Fruit fly (Drosophila melanogaster): ENCODE data around the gene CG6834.

The CG6834 gene

dm6 chr3R:11655873-11656374 lies 32.0 kb downstream of the CG6834 start, which contains the start of gene CG42327 (continued):
- TF ChIP-seq CG17385 (GFP tag; optimal IDR thresholded peaks at IDR 0.05): peak; percentile 91
- peak; percentile 57 for TF ChIP-seq crc (GFP tag; optimal IDR thresholded peaks at IDR 0.05)
- TF ChIP-seq chm (GFP tag; IDR thresholded peaks at IDR 0.05): peak; percentile 98
- TF ChIP-seq CG17802 (tag; optimal IDR thresholded peaks at IDR 0.05): peak; percentile 79
- peak; percentile 94 for TF ChIP-seq Rx (GFP tag; IDR thresholded peaks at IDR 0.05)
- TF ChIP-seq CG13624 (GFP tag; optimal IDR thresholded peaks at IDR 0.05): peak; percentile 52
- peak; percentile 93 for TF ChIP-seq CG17361 (GFP tag; IDR thresholded peaks at IDR 0.05)
- peak; percentile 61 for TF ChIP-seq Usf (GFP tag; optimal IDR thresholded peaks at IDR 0.05)
- peak; percentile 73 for TF ChIP-seq CG9215 (GFP tag; IDR thresholded peaks at IDR 0.05)
- TF ChIP-seq NC2β (GFP tag; optimal IDR thresholded peaks at IDR 0.05): peak; percentile 84
- peak; percentile 48 for TF ChIP-seq CG3838 (GFP tag; optimal IDR thresholded peaks at IDR 0.05)
- peak; percentile 88 for TF ChIP-seq CG6854 (GFP tag; optimal IDR thresholded peaks at IDR 0.05)
- TF ChIP-seq sens (GFP tag): peak; percentile 99
- TF ChIP-seq Nf-YC (tag; optimal IDR thresholded peaks at IDR 0.05): peak; percentile 75
- TF ChIP-seq GATAe (GFP tag; conservative IDR thresholded peaks at IDR 0.05): peak; percentile 45; the same call in 1 of the 2 replicates
- peak; percentile 96 for TF ChIP-seq CG10366 (GFP tag; IDR thresholded peaks at IDR 0.05)
- peak; percentile 94 for TF ChIP-seq lmd (GFP tag; IDR thresholded peaks at IDR 0.05)
- no peak for TF ChIP-seq pfk (GFP tag; optimal IDR thresholded peaks at IDR 0.05)
- TF ChIP-seq Elba2 (GFP tag; optimal IDR thresholded peaks at IDR 0.05): peak; percentile 51
- peak; percentile 96 for TF ChIP-seq gcm (GFP tag; optimal IDR thresholded peaks at IDR 0.05)
- TF ChIP-seq CG5245 (GFP tag; optimal IDR thresholded peaks at IDR 0.05): peak; percentile 88
- TF ChIP-seq CG7357 (GFP tag; IDR thresholded peaks at IDR 0.05): peak; percentile 77; the same call in 2 of the 3 replicates
- peak; percentile 4 for TF ChIP-seq Kr (GFP tag; optimal IDR thresholded peaks at IDR 0.05)
- TF ChIP-seq CG17612 (GFP tag; IDR thresholded peaks at IDR 0.05): peak; percentile 78
- peak; percentile 88 for TF ChIP-seq CG3281 (GFP tag; optimal IDR thresholded peaks at IDR 0.05)
- peak; percentile 86 for TF ChIP-seq gt (GFP tag; IDR thresholded peaks at IDR 0.05)
- peak; percentile 86 for TF ChIP-seq Dbx (GFP tag; IDR thresholded peaks at IDR 0.05)
- peak; percentile 96 for TF ChIP-seq CG17829 (tag; optimal IDR thresholded peaks at IDR 0.05)
- peak; percentile 93 for TF ChIP-seq HHEX (GFP tag; optimal IDR thresholded peaks at IDR 0.05)
- TF ChIP-seq CG8924 (tag; optimal IDR thresholded peaks at IDR 0.05): peak; percentile 95
- TF ChIP-seq Dp (GFP tag; optimal IDR thresholded peaks at IDR 0.05): peak; percentile 2
- peak; percentile 96 for TF ChIP-seq Ptx1 (GFP tag; IDR thresholded peaks at IDR 0.05)
- TF ChIP-seq oc (tag; optimal IDR thresholded peaks at IDR 0.05): peak; percentile 98
- TF ChIP-seq CG12659 (GFP tag; optimal IDR thresholded peaks at IDR 0.05): peak; percentile 95
- TF ChIP-seq CG12155 (GFP tag; optimal IDR thresholded peaks at IDR 0.05): peak; percentile 85
- TF ChIP-seq bab2 (GFP tag; optimal IDR thresholded peaks at IDR 0.05): peak; percentile 80
- peak; percentile 86 for TF ChIP-seq Abd-B (GFP tag; optimal IDR thresholded peaks at IDR 0.05)
- peak; percentile 86 for TF ChIP-seq sqz (GFP tag; optimal IDR thresholded peaks at IDR 0.05)
- TF ChIP-seq CG7963 (GFP tag; IDR thresholded peaks at IDR 0.05; ENCODE audit: partially characterized antibody): no peak
- TF ChIP-seq insv (GFP tag; optimal IDR thresholded peaks at IDR 0.05): peak in 1 of 2 experiments; percentile 44
- TF ChIP-seq C15 (GFP tag; IDR thresholded peaks at IDR 0.05): peak; percentile 86; the same call in 2 of the 3 replicates
- peak; percentile 60 for TF ChIP-seq CG8089 (GFP tag; optimal IDR thresholded peaks at IDR 0.05)
- TF ChIP-seq lab (GFP tag; optimal IDR thresholded peaks at IDR 0.05): peak; percentile 96
- peak; percentile 57 for TF ChIP-seq CTCF (GFP tag; optimal IDR thresholded peaks at IDR 0.05)
- peak; percentile 92 for TF ChIP-seq CG14667 (GFP tag; IDR thresholded peaks at IDR 0.05)
- peak; percentile 80 for TF ChIP-seq CG15011 (GFP tag; optimal IDR thresholded peaks at IDR 0.05)
- peak; percentile 76 for TF ChIP-seq CG31388 (GFP tag; optimal IDR thresholded peaks at IDR 0.05)
- TF ChIP-seq Dek (tag; optimal IDR thresholded peaks at IDR 0.05): peak; percentile 89
- peak; percentile 94 for TF ChIP-seq CG30403 (GFP tag; optimal IDR thresholded peaks at IDR 0.05)
- TF ChIP-seq BEAF-32 (GFP tag; optimal IDR thresholded peaks at IDR 0.05): no peak
- peak; percentile 91 for TF ChIP-seq CG1024 (GFP tag; IDR thresholded peaks at IDR 0.05)
